Worm (Caenorhabditis elegans) whole organism, mixed stage, embryonic: ENCODE data around the gene T25B2.1.

Experiments
- blmp-1 ChIP-seq: fragments of 150-350 bp; optimal IDR thresholded peaks from 2 replicates; lab custom pipeline; 2014; ENCODE audit warnings: missing biosample characterization, missing genetic modification characterization
- elt-1 ChIP-seq: sonication (generic microtip); optimal IDR thresholded peaks from 2 replicates; lab custom pipeline; 2017; ENCODE audit warnings: missing genetic modification characterization, mild to moderate bottlenecking, missing compliant biosample characterization, antibody characterized with exemption, moderate library complexity, borderline replicate concordance; ENCODE audit not compliant: insufficient read depth
- elt-3 ChIP-seq: fragments of 150-350 bp; optimal IDR thresholded peaks from 2 replicates; lab custom pipeline; 2014; ENCODE audit warnings: missing biosample characterization, missing genetic modification characterization
- hlh-1 ChIP-seq: fragments of 150-350 bp; optimal IDR thresholded peaks from 2 replicates; lab custom pipeline; 2014; ENCODE audit warnings: missing biosample characterization, missing genetic modification reagents, missing genetic modification characterization
- lin-13 ChIP-seq: fragments of 150-350 bp; optimal IDR thresholded peaks from 2 replicates; lab custom pipeline; 2014; ENCODE audit warnings: missing biosample characterization, missing genetic modification characterization
- lsy-2 ChIP-seq: fragments of 150-350 bp; optimal IDR thresholded peaks from 2 replicates; lab custom pipeline; 2014; ENCODE audit warnings: missing biosample characterization, missing genetic modification characterization
- nhr-12 ChIP-seq: fragments of 150-350 bp; optimal IDR thresholded peaks from 2 replicates; lab custom pipeline; 2014; ENCODE audit warnings: missing biosample characterization, missing genetic modification characterization
- nhr-237 ChIP-seq: fragments of 150-350 bp; optimal IDR thresholded peaks from 2 replicates; lab custom pipeline; 2014; ENCODE audit warnings: missing biosample characterization, missing genetic modification characterization
- nhr-76 ChIP-seq: sonication (generic microtip); optimal IDR thresholded peaks from 2 replicates; lab custom pipeline; 2017; ENCODE audit warnings: missing biosample characterization, missing genetic modification characterization
- snpc-4 ChIP-seq: fragments of 150-350 bp; optimal IDR thresholded peaks from 2 replicates; lab custom pipeline; 2014; ENCODE audit warnings: missing biosample characterization, missing genetic modification characterization
- tbx-8 ChIP-seq: fragments of 200-800 bp; sonication (Bioruptor generic); optimal IDR thresholded peaks from 2 replicates; lab custom pipeline; 2018; ENCODE audit warnings: mild to moderate bottlenecking, missing genetic modification characterization, moderate library complexity, missing compliant biosample characterization
- unc-39 ChIP-seq: fragments of 150-350 bp; optimal IDR thresholded peaks from 2 replicates; lab custom pipeline; 2014; ENCODE audit warnings: missing biosample characterization, missing genetic modification characterization
- unc-62 ChIP-seq: fragments of 150-350 bp; optimal IDR thresholded peaks from 2 replicates; lab custom pipeline; 2014; ENCODE audit warnings: missing biosample characterization, missing genetic modification reagents, missing genetic modification characterization

DNA sequence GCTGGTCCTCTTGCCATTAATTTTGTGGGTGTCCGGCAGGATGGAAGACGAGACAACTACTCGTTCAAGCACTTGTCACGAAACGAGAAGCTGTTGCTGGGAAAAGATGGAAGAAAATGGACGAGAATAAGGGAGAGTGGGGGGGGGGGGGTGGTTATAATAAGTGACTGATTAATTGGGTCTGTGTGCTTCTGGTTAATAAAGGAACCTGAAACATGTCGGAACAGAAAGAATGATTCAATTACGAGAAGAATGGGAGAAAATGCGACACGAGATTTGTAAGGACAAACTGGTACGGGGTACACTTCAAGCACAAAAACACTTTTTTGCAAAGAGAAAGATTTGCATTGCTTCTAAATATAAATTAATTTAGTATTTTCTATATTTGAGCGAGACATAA lies 18.3 kb upstream of the T25B2.1 start:
- TF ChIP-seq unc-39 (tag; lab: Kevin White, UChicago) (no peak), nhr-237 (tag; lab: Kevin White, UChicago) (no peak), tbx-8 (GFP tag; lab: Kevin White, UChicago) (no peak), lsy-2 (tag; lab: Kevin White, UChicago) (no peak), hlh-1 (tag; lab: Kevin White, UChicago) (no peak), snpc-4 (tag; lab: Kevin White, UChicago) (no peak), lin-13 (tag; lab: Kevin White, UChicago) (no peak), unc-62 (GFP tag; lab: Kevin White, UChicago) (no peak), elt-1 (tag; lab: Kevin White, UChicago) (no peak), nhr-12 (no peak), blmp-1 (tag; lab: Kevin White, UChicago) (no peak), elt-3 (no peak), nhr-76 (no peak)
